Fruit fly (Drosophila melanogaster): ENCODE data around the gene CG32270.

DNA sequence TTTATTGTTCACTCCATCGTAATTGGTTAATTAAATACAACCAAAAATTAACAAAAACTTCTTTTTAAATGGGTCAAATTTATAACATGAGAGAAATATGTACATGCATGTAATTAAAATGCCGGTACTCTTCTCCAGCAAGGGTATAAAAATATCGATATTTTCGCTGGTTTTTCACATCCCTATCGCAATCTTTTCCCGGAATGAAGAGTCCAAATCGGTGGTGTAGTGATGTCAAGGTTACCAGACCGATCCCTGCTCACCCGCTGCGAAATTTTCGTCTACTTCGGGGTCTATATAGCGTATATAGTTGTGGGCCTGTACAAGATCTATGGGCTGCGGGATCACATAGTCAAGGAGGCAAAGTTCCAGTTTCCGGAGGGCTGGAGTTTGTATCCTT is 46.8 kb downstream of the CG32270 start, which contains the start of gene rasp:
- TF ChIP-seq CG13296 (GFP tag; optimal IDR thresholded peaks at IDR 0.05) (no peak), CG4820 (GFP tag; optimal IDR thresholded peaks at IDR 0.05) (no peak), repo (GFP tag; optimal IDR thresholded peaks at IDR 0.05) (no peak), yki (optimal IDR thresholded peaks at IDR 0.05) (no peak), Hand (GFP tag; optimal IDR thresholded peaks at IDR 0.05) (no peak), CG12391 (tag; optimal IDR thresholded peaks at IDR 0.05) (no peak), CG33557 (GFP tag; optimal IDR thresholded peaks at IDR 0.05) (no peak), Elba2 (GFP tag; optimal IDR thresholded peaks at IDR 0.05) (no peak), psq (GFP tag; optimal IDR thresholded peaks at IDR 0.05) (no peak), CG13624 (GFP tag; optimal IDR thresholded peaks at IDR 0.05) (no peak), bcd (GFP tag; optimal IDR thresholded peaks at IDR 0.05) (no peak)
